Worm (Caenorhabditis elegans): ENCODE measurements around the gene F07H5.10.

DNA sequence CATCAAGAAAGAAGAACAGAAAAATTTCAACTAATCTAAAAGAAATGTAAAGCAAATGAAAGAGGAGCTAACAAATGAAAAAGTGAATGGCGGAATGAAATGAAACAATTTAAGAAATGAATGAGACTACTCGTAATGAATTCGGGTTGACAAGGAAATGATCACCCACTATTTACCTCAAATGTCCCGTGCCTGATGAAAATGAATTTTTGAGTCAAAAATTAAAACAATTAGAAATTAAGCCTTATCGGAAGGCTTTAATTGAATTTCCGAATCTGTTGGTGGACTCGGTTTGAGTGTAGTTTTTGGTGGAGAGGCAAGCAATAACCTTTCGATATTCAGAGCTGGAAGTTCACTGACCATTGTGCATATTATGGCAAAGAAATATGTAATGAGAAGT, 40.6 kb upstream of the F07H5.10 start:
- no peak for TF ChIP-seq R02D3.7 (tag; optimal IDR thresholded peaks at IDR 0.05)
- TF ChIP-seq lin-13 (GFP tag; optimal IDR thresholded peaks at IDR 0.05): no peak
- TF ChIP-seq unc-62 (GFP tag; optimal IDR thresholded peaks at IDR 0.05): no peak
- no peak for TF ChIP-seq sma-3 (GFP tag; optimal IDR thresholded peaks at IDR 0.05)
- TF ChIP-seq fos-1 (tag; optimal IDR thresholded peaks at IDR 0.05): no peak
- no peak for TF ChIP-seq nhr-25 (tag; optimal IDR thresholded peaks at IDR 0.05)
- no peak for TF ChIP-seq ceh-16 (tag; optimal IDR thresholded peaks at IDR 0.05)
- TF ChIP-seq unc-39 (tag; optimal IDR thresholded peaks at IDR 0.05): no peak
